Worm (Caenorhabditis elegans) whole organism, early embryonic: ENCODE results near the gene srd-4.

ENCODE experiments used
- B0310.2 ChIP-seq: sonication (generic microtip); optimal IDR thresholded peaks from 2 replicates; lab custom pipeline; 2016; ENCODE audit warnings: mild to moderate bottlenecking, missing genetic modification characterization, missing compliant biosample characterization
- aly-1 ChIP-seq: sonication (generic microtip); optimal IDR thresholded peaks from 2 replicates; lab custom pipeline; 2016; ENCODE audit warnings: missing genetic modification characterization, missing compliant biosample characterization
- ama-1 ChIP-seq: fragments of 150-350 bp; optimal IDR thresholded peaks from 2 replicates; lab custom pipeline; 2014
- ceh-13 ChIP-seq: fragments of 200-800 bp; sonication (Bioruptor generic); optimal IDR thresholded peaks from 2 replicates; lab custom pipeline; 2018; ENCODE audit warnings: mild to moderate bottlenecking, missing genetic modification characterization, missing compliant biosample characterization
- ceh-36 ChIP-seq: sonication (generic microtip); optimal IDR thresholded peaks from 2 replicates; lab custom pipeline; 2016; ENCODE audit warnings: missing genetic modification characterization, inconsistent platforms, missing compliant biosample characterization
- flt-1 ChIP-seq: fragments of 200-800 bp; sonication (Bioruptor generic); IDR thresholded peaks from 2 replicates; pipeline ENCODE4 v1.3.6; 2022; ENCODE audit warnings: missing genetic modification characterization, missing compliant biosample characterization
- hmg-4 ChIP-seq: fragments of 200-800 bp; sonication (Bioruptor generic); optimal IDR thresholded peaks from 2 replicates; lab custom pipeline; 2018; ENCODE audit warnings: mild to moderate bottlenecking, missing genetic modification characterization, missing compliant biosample characterization
- scrt-1 ChIP-seq: fragments of 200-800 bp; sonication (Bioruptor generic); IDR thresholded peaks from 2 replicates; pipeline ENCODE4 v1.3.6; 2022; ENCODE audit warnings: missing genetic modification characterization, missing compliant biosample characterization
- sea-1 ChIP-seq: fragments of 200-800 bp; sonication (Bioruptor generic); conservative IDR thresholded peaks from 2 replicates; pipeline ENCODE4 v1.3.6; 2022; ENCODE audit warnings: missing genetic modification characterization, missing compliant biosample characterization

DNA sequence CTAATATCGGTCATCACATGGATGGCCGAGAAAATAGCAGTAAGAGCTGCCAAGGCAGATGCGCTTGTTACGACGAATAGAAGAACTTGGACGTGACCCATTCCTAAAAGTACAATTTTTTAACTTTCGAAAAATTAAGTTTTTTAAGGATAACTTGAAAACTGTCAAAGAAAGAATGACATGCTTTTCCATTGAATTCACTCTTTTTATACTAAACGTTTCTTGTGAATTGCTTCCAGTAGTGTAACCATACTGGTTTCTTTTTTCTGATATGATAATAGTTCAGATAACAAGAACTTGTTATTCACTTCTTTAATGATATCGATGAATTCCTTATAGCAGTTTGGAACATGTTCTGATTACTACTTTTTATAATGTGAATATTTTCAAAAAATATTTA is 17.1 kb upstream of the srd-4 start, which contains the start of gene col-37:
- TF ChIP-seq ama-1 (lab: Kevin White, UChicago), result no peak
- TF ChIP-seq ceh-13 (GFP tag; lab: Kevin White, UChicago), result no peak
- TF ChIP-seq flt-1 (GFP tag; lab: Robert Waterston, UW), result no peak
- no peak for TF ChIP-seq sea-1
- TF ChIP-seq aly-1 (tag; lab: Kevin White, UChicago), result no peak
- no peak for TF ChIP-seq ceh-36 (tag; lab: Kevin White, UChicago)
- TF ChIP-seq scrt-1 (GFP tag; lab: Robert Waterston, UW), result no peak
- no peak for TF ChIP-seq hmg-4 (GFP tag; lab: Kevin White, UChicago)
- no peak for TF ChIP-seq B0310.2 (tag; lab: Kevin White, UChicago)
